Fruit fly (Drosophila melanogaster): ENCODE measurements around the gene Ccp84Ae.

Gene Ccp84Ae

dm6 chr3R:6667245-6667644 is 24.3 kb downstream of the Ccp84Ae start (continued):
- TF ChIP-seq CG16813 (GFP tag; IDR thresholded peaks at IDR 0.05; ENCODE audit: partially characterized antibody), result no peak
- TF ChIP-seq mam (GFP tag; optimal IDR thresholded peaks at IDR 0.05), result no peak
- TF ChIP-seq CG8359 (GFP tag; optimal IDR thresholded peaks at IDR 0.05; ENCODE audit: borderline replicate concordance), result peak; percentile 56
- no peak for TF ChIP-seq CG3726 (GFP tag; IDR thresholded peaks at IDR 0.05)
- TF ChIP-seq CG10147 (GFP tag; optimal IDR thresholded peaks at IDR 0.05), result no peak
- TF ChIP-seq odd (GFP tag; optimal IDR thresholded peaks at IDR 0.05), result peak; percentile 74
- TF ChIP-seq fu2 (GFP tag; optimal IDR thresholded peaks at IDR 0.05), result no peak
- no peak for TF ChIP-seq pum (GFP tag; optimal IDR thresholded peaks at IDR 0.05)
- peak; percentile 49 for TF ChIP-seq ATbp (GFP tag; optimal IDR thresholded peaks at IDR 0.05)
- no peak for TF ChIP-seq pan (optimal IDR thresholded peaks at IDR 0.05)
- TF ChIP-seq pan (GFP tag; optimal IDR thresholded peaks at IDR 0.05 in 1 of 2, IDR thresholded peaks at IDR 0.05 in 1 of 2), result no peak
- no peak for TF ChIP-seq Usf (GFP tag; optimal IDR thresholded peaks at IDR 0.05)
- TF ChIP-seq stwl (tag; optimal IDR thresholded peaks at IDR 0.05), result no peak
- TF ChIP-seq Atf3 (GFP tag; optimal IDR thresholded peaks at IDR 0.05), result no peak
- peak; percentile 26 for TF ChIP-seq CG4707 (GFP tag; optimal IDR thresholded peaks at IDR 0.05)
- peak; percentile 39 for TF ChIP-seq CG2678 (tag; optimal IDR thresholded peaks at IDR 0.05)
- no peak for TF ChIP-seq HmgZ (tag; optimal IDR thresholded peaks at IDR 0.05)
- TF ChIP-seq ken (GFP tag; IDR thresholded peaks at IDR 0.05), result no peak
- TF ChIP-seq CG16779 (GFP tag; IDR thresholded peaks at IDR 0.05), result no peak
- TF ChIP-seq tup (GFP tag; optimal IDR thresholded peaks at IDR 0.05), result no peak
- TF ChIP-seq CG11247 (GFP tag; IDR thresholded peaks at IDR 0.05), result no peak
- TF ChIP-seq CG4854 (GFP tag; optimal IDR thresholded peaks at IDR 0.05), result no peak
- no peak for TF ChIP-seq Ravus (GFP tag; IDR thresholded peaks at IDR 0.05)
- no peak for TF ChIP-seq E2f1 (GFP tag; IDR thresholded peaks at IDR 0.05)
- TF ChIP-seq sens (GFP tag), result peak; percentile 85
- TF ChIP-seq peb (GFP tag; IDR thresholded peaks at IDR 0.05), result no peak
- 0 out of 2 replicates have a peak, but pooled peaks have one; percentile 6 for TF ChIP-seq Awh (GFP tag; IDR thresholded peaks at IDR 0.05)
- TF ChIP-seq CG10959 (GFP tag; IDR thresholded peaks at IDR 0.05), result no peak
- no peak for TF ChIP-seq CG17186 (GFP tag; optimal IDR thresholded peaks at IDR 0.05)
- no peak for TF ChIP-seq CG4617 (GFP tag; optimal IDR thresholded peaks at IDR 0.05; ENCODE audit: borderline replicate concordance)
- peak; percentile 51 for TF ChIP-seq CG18262 (tag; optimal IDR thresholded peaks at IDR 0.05)
- no peak for TF ChIP-seq CG7357 (GFP tag; IDR thresholded peaks at IDR 0.05)
- no peak for TF ChIP-seq CG15011 (GFP tag; optimal IDR thresholded peaks at IDR 0.05)
- no peak for TF ChIP-seq lov (optimal IDR thresholded peaks at IDR 0.05)
- peak; percentile 73; the same call in 1 of the 3 replicates for TF ChIP-seq lov (GFP tag; IDR thresholded peaks at IDR 0.05)
- no peak for TF ChIP-seq Dfd (GFP tag; optimal IDR thresholded peaks at IDR 0.05)
- peak; percentile 53 for TF ChIP-seq CG12219 (GFP tag; optimal IDR thresholded peaks at IDR 0.05)
- TF ChIP-seq lab (GFP tag; optimal IDR thresholded peaks at IDR 0.05), result peak; percentile 51
- TF ChIP-seq CG17385 (GFP tag; optimal IDR thresholded peaks at IDR 0.05), result no peak
- TF ChIP-seq CG15696 (tag; optimal IDR thresholded peaks at IDR 0.05), result peak; percentile 93
- no peak for TF ChIP-seq hth (optimal IDR thresholded peaks at IDR 0.05)
- no peak for TF ChIP-seq CG15269 (tag; optimal IDR thresholded peaks at IDR 0.05)
- no peak for TF ChIP-seq CG3995 (GFP tag; optimal IDR thresholded peaks at IDR 0.05)
- TF ChIP-seq eyg (GFP tag; optimal IDR thresholded peaks at IDR 0.05), result no peak
- TF ChIP-seq gt (GFP tag; IDR thresholded peaks at IDR 0.05), result no peak
- peak; percentile 71 for TF ChIP-seq CG10209 (GFP tag; optimal IDR thresholded peaks at IDR 0.05)
- no peak for TF ChIP-seq CG14965 (GFP tag; optimal IDR thresholded peaks at IDR 0.05; ENCODE audit: borderline replicate concordance)
- peak in 1 of 2 experiments; percentile 58 for TF ChIP-seq bsh (GFP tag; optimal IDR thresholded peaks at IDR 0.05)
- TF ChIP-seq Deaf1 (tag; optimal IDR thresholded peaks at IDR 0.05), result no peak
- TF ChIP-seq gfzf (GFP tag; optimal IDR thresholded peaks at IDR 0.05), result no peak
- no peak for TF ChIP-seq Optix (GFP tag; IDR thresholded peaks at IDR 0.05)
- peak; percentile 3 for TF ChIP-seq CG16863 (GFP tag; optimal IDR thresholded peaks at IDR 0.05)
